Fruit fly (Drosophila melanogaster): Measurements from ENCODE around the gene RpL36A.

RpL36A gene

DNA sequence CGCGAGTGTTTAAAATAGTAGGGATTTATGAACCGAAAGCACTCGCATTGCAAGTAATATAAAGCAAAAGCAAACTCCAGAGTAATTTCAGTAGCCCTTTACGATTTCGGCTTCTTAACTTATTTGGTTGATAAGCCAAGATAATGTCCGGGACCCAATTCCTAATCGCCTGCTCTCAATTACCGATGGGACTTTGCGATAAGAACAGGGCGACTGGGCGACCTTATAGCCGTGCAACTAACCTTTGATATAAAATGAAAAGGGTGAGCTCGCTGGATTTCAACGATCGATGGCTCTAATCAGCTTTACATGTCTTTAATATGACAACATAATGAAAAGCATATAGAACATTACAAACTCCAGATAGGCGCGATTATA, 44.6 kb downstream of the RpL36A start, which contains the start of gene CG7227:
Gene CG7227, minus strand, starts transcription at position 72 of the 378 bp plus-strand sequence.
- TF ChIP-seq CG6683 (GFP tag; optimal IDR thresholded peaks at IDR 0.05) = no peak
- TF ChIP-seq CG9437 (GFP tag; optimal IDR thresholded peaks at IDR 0.05) = no peak
- no peak for TF ChIP-seq seq (GFP tag; IDR thresholded peaks at IDR 0.05)
- no peak for TF ChIP-seq CG10565 (GFP tag; optimal IDR thresholded peaks at IDR 0.05)
- TF ChIP-seq CG15696 (tag; optimal IDR thresholded peaks at IDR 0.05) = no peak
- TF ChIP-seq p53 (GFP tag; optimal IDR thresholded peaks at IDR 0.05) = no peak
- no peak for TF ChIP-seq CG1603 (tag; optimal IDR thresholded peaks at IDR 0.05)
- peak; percentile 8 for TF ChIP-seq tap (tag; optimal IDR thresholded peaks at IDR 0.05)
- TF ChIP-seq bab2 (GFP tag; optimal IDR thresholded peaks at IDR 0.05) = no peak
- TF ChIP-seq dm (GFP tag; optimal IDR thresholded peaks at IDR 0.05) = no peak
- TF ChIP-seq CG12744 (GFP tag; optimal IDR thresholded peaks at IDR 0.05) = no peak
- TF ChIP-seq CG32772 (GFP tag; IDR thresholded peaks at IDR 0.05) = no peak
- TF ChIP-seq trem (tag; optimal IDR thresholded peaks at IDR 0.05) = no peak
- 0 out of 2 replicates have a peak, but pooled peaks have one; percentile 11 for TF ChIP-seq GATAe (GFP tag; conservative IDR thresholded peaks at IDR 0.05)
- TF ChIP-seq CG7556 (GFP tag; optimal IDR thresholded peaks at IDR 0.05) = no peak
- TF ChIP-seq CG5953 (GFP tag; IDR thresholded peaks at IDR 0.05) = no peak
- TF ChIP-seq CG14050 (GFP tag; IDR thresholded peaks at IDR 0.05) = no peak
- no peak for TF ChIP-seq CG17912 (GFP tag; optimal IDR thresholded peaks at IDR 0.05)
- TF ChIP-seq sens (GFP tag) = peak; percentile 55
- TF ChIP-seq toy (GFP tag; IDR thresholded peaks at IDR 0.05) = no peak
- TF ChIP-seq D19A (tag; optimal IDR thresholded peaks at IDR 0.05) = no peak
- no peak for TF ChIP-seq CG1832 (GFP tag; optimal IDR thresholded peaks at IDR 0.05)
- TF ChIP-seq sisA (GFP tag; IDR thresholded peaks at IDR 0.05) = no peak
- TF ChIP-seq Sry-β (GFP tag; optimal IDR thresholded peaks at IDR 0.05) = no peak
- no peak for TF ChIP-seq crol (GFP tag; IDR thresholded peaks at IDR 0.05)
- TF ChIP-seq PHDP (tag; optimal IDR thresholded peaks at IDR 0.05) = no peak
- TF ChIP-seq nau (GFP tag; optimal IDR thresholded peaks at IDR 0.05) = no peak
- no peak for TF ChIP-seq ab (GFP tag; optimal IDR thresholded peaks at IDR 0.05)
- TF ChIP-seq Med (GFP tag) = peak; percentile 68
- no peak for TF ChIP-seq CG12155 (GFP tag; optimal IDR thresholded peaks at IDR 0.05)
- TF ChIP-seq Side (GFP tag; optimal IDR thresholded peaks at IDR 0.05) = no peak
- no peak; the same call in 2 of the 3 replicates for TF ChIP-seq row (GFP tag; IDR thresholded peaks at IDR 0.05)
- no peak for TF ChIP-seq Dll (GFP tag; IDR thresholded peaks at IDR 0.05; ENCODE audit: partially characterized antibody)
- TF ChIP-seq MESR4 (GFP tag; optimal IDR thresholded peaks at IDR 0.05) = no peak
- no peak for TF ChIP-seq CG1024 (GFP tag; IDR thresholded peaks at IDR 0.05)
- TF ChIP-seq BEAF-32 (GFP tag; optimal IDR thresholded peaks at IDR 0.05) = no peak
- no peak for TF ChIP-seq CG13775 (GFP tag; optimal IDR thresholded peaks at IDR 0.05)
- no peak for TF ChIP-seq CG33557 (GFP tag; optimal IDR thresholded peaks at IDR 0.05)
- no peak for TF ChIP-seq CG7271 (tag; optimal IDR thresholded peaks at IDR 0.05)
- TF ChIP-seq shn (GFP tag; optimal IDR thresholded peaks at IDR 0.05) = no peak
- TF ChIP-seq CG30020 (tag; optimal IDR thresholded peaks at IDR 0.05) = no peak
- no peak for TF ChIP-seq zen (tag; optimal IDR thresholded peaks at IDR 0.05)
- no peak for TF ChIP-seq jigr1 (GFP tag; IDR thresholded peaks at IDR 0.05)
- TF ChIP-seq Atf3 (GFP tag; optimal IDR thresholded peaks at IDR 0.05) = no peak
- no peak for TF ChIP-seq Fer1 (GFP tag; optimal IDR thresholded peaks at IDR 0.05)
- TF ChIP-seq CG12299 (tag; optimal IDR thresholded peaks at IDR 0.05) = no peak
- TF ChIP-seq sug (tag; optimal IDR thresholded peaks at IDR 0.05) = peak; percentile 37
- TF ChIP-seq mirr (GFP tag; optimal IDR thresholded peaks at IDR 0.05) = peak; percentile 75
- TF ChIP-seq sob (GFP tag; IDR thresholded peaks at IDR 0.05) = no peak
- 0 out of 2 replicates have a peak, but pooled peaks have one; percentile 16 for TF ChIP-seq Atf6 (GFP tag; IDR thresholded peaks at IDR 0.05)
- no peak for TF ChIP-seq CG8388 (GFP tag; optimal IDR thresholded peaks at IDR 0.05)
- no peak for TF ChIP-seq CHES-1-like (GFP tag; optimal IDR thresholded peaks at IDR 0.05)
